Worm (Caenorhabditis elegans): Measurements from ENCODE around the gene F54F12.1.

The F54F12.1 gene

ce11 chrIII:13069416-13069815 lies 14.2 kb upstream of the F54F12.1 start:
- TF ChIP-seq ces-1 (GFP tag; optimal IDR thresholded peaks at IDR 0.05) = no peak
- TF ChIP-seq nhr-2 (tag; optimal IDR thresholded peaks at IDR 0.05) = no peak
- TF ChIP-seq drap-1 (GFP tag; optimal IDR thresholded peaks at IDR 0.05) = no peak
- no peak for TF ChIP-seq ham-2 (GFP tag; optimal IDR thresholded peaks at IDR 0.05)
- TF ChIP-seq bed-3 (GFP tag; optimal IDR thresholded peaks at IDR 0.05) = no peak
- no peak for TF ChIP-seq nhr-28 (tag; optimal IDR thresholded peaks at IDR 0.05)
- no peak for TF ChIP-seq ztf-11 (tag; optimal IDR thresholded peaks at IDR 0.05)
- no peak for TF ChIP-seq nhr-12 (tag; optimal IDR thresholded peaks at IDR 0.05)
- no peak for TF ChIP-seq ceh-83 (GFP tag; optimal IDR thresholded peaks at IDR 0.05)
- TF ChIP-seq lin-13 (tag; optimal IDR thresholded peaks at IDR 0.05) = no peak
- no peak for TF ChIP-seq hlh-1 (tag; optimal IDR thresholded peaks at IDR 0.05)
- TF ChIP-seq nhr-76 (tag; optimal IDR thresholded peaks at IDR 0.05) = no peak
- no peak for TF ChIP-seq elt-1 (tag; optimal IDR thresholded peaks at IDR 0.05; ENCODE audit: borderline replicate concordance, insufficient read depth)
- TF ChIP-seq unc-62 (GFP tag; optimal IDR thresholded peaks at IDR 0.05) = no peak
- TF ChIP-seq lin-32 (GFP tag; optimal IDR thresholded peaks at IDR 0.05) = no peak

ce11 chrIII:13067884-13068767 lies 12.9 kb upstream of the F54F12.1 start:
- no peak for TF ChIP-seq tbx-8 (GFP tag; optimal IDR thresholded peaks at IDR 0.05)
- TF ChIP-seq blmp-1 (tag; optimal IDR thresholded peaks at IDR 0.05) = peak; percentile 17
- TF ChIP-seq ceh-43 (GFP tag; optimal IDR thresholded peaks at IDR 0.05) = peak; percentile 12
- TF ChIP-seq lsy-2 (tag; optimal IDR thresholded peaks at IDR 0.05) = peak; percentile 67
- no peak for TF ChIP-seq ceh-39 (tag; optimal IDR thresholded peaks at IDR 0.05)
- TF ChIP-seq mep-1 (tag; optimal IDR thresholded peaks at IDR 0.05) = peak; percentile 73
- TF ChIP-seq snpc-4 (tag; optimal IDR thresholded peaks at IDR 0.05) = no peak
- no peak for TF ChIP-seq ceh-83 (GFP tag; optimal IDR thresholded peaks at IDR 0.05)
- TF ChIP-seq ham-2 (GFP tag; optimal IDR thresholded peaks at IDR 0.05) = peak; percentile 98
- no peak for TF ChIP-seq nhr-28 (tag; optimal IDR thresholded peaks at IDR 0.05)
- peak; percentile 39 for TF ChIP-seq sem-2 (GFP tag; optimal IDR thresholded peaks at IDR 0.05)
- TF ChIP-seq nhr-76 (tag; optimal IDR thresholded peaks at IDR 0.05) = peak; percentile 45
- TF ChIP-seq unc-120 (tag; optimal IDR thresholded peaks at IDR 0.05; ENCODE audit: poor library complexity, severe bottlenecking) = peak; percentile 96
- peak; percentile 64 for TF ChIP-seq cnd-1 (tag; optimal IDR thresholded peaks at IDR 0.05)
- TF ChIP-seq lin-32 (GFP tag; optimal IDR thresholded peaks at IDR 0.05) = no peak
- peak; percentile 61 for TF ChIP-seq unc-62 (GFP tag; optimal IDR thresholded peaks at IDR 0.05)
- TF ChIP-seq drap-1 (GFP tag; optimal IDR thresholded peaks at IDR 0.05) = peak; percentile 80
- peak; percentile 91 for TF ChIP-seq mls-2 (tag; optimal IDR thresholded peaks at IDR 0.05)
- TF ChIP-seq sptf-1 (tag; optimal IDR thresholded peaks at IDR 0.05) = peak; percentile 82
- peak; percentile 65 for TF ChIP-seq ces-1 (GFP tag; optimal IDR thresholded peaks at IDR 0.05)
- peak; percentile 57 for TF ChIP-seq M03D4.4 (tag; optimal IDR thresholded peaks at IDR 0.05)
- peak; percentile 12 for TF ChIP-seq flh-1 (GFP tag; optimal IDR thresholded peaks at IDR 0.05)
- TF ChIP-seq ztf-11 (tag; optimal IDR thresholded peaks at IDR 0.05) = peak; percentile 85
- peak; percentile 39 for TF ChIP-seq hlh-1 (tag; optimal IDR thresholded peaks at IDR 0.05)
- peak; percentile 26 for TF ChIP-seq nhr-2 (tag; optimal IDR thresholded peaks at IDR 0.05)
- peak; percentile 45 for TF ChIP-seq bed-3 (GFP tag; optimal IDR thresholded peaks at IDR 0.05)
- peak; percentile 4 for TF ChIP-seq nhr-237 (tag; optimal IDR thresholded peaks at IDR 0.05)

- TF ChIP-seq ces-1 (GFP tag; optimal IDR thresholded peaks at IDR 0.05) = no peak
- no peak for TF ChIP-seq ceh-43 (GFP tag; optimal IDR thresholded peaks at IDR 0.05)
These were observed 11.6 kb upstream of the F54F12.1 start for ce11 chrIII:13066828-13067227.

- TF ChIP-seq bed-3 (GFP tag; optimal IDR thresholded peaks at IDR 0.05) (no peak), zip-8 (tag; optimal IDR thresholded peaks at IDR 0.05) (peak; percentile 37), ceh-83 (GFP tag; optimal IDR thresholded peaks at IDR 0.05) (no peak), hlh-1 (tag; optimal IDR thresholded peaks at IDR 0.05) (peak; percentile 21), mls-2 (tag; optimal IDR thresholded peaks at IDR 0.05) (peak; percentile 71), drap-1 (GFP tag; optimal IDR thresholded peaks at IDR 0.05) (peak; percentile 14), lin-32 (GFP tag; optimal IDR thresholded peaks at IDR 0.05) (peak; percentile 43), lsy-2 (tag; optimal IDR thresholded peaks at IDR 0.05) (no peak), sptf-1 (tag; optimal IDR thresholded peaks at IDR 0.05) (peak; percentile 14), blmp-1 (tag; optimal IDR thresholded peaks at IDR 0.05) (no peak), sem-2 (GFP tag; optimal IDR thresholded peaks at IDR 0.05) (no peak), lin-13 (tag; optimal IDR thresholded peaks at IDR 0.05) (peak; percentile 3), cnd-1 (tag; optimal IDR thresholded peaks at IDR 0.05) (peak; percentile 73), M03D4.4 (tag; optimal IDR thresholded peaks at IDR 0.05) (peak; percentile 23), nhr-2 (tag; optimal IDR thresholded peaks at IDR 0.05) (peak; percentile 79)
These were observed 10.5 kb upstream of the F54F12.1 start for ce11 chrIII:13065694-13066093.

Data from whole organism, mixed stage, embryonic.